Fruit fly (Drosophila melanogaster) whole organism, adult: Measurements from ENCODE around the gene tHMG2.
A peak's percentile ranks its signal among the peaks of the same experiment; 100 is the strongest.

Experiments
- CG11617 ChIP-seq: fragments of 200-800 bp; sonication (Bioruptor generic); optimal IDR thresholded peaks from 2 replicates; lab custom pipeline; 2017; ENCODE audit warnings: mild to moderate bottlenecking, missing biosample characterization, missing genetic modification reagents, missing genetic modification characterization
- CG12768 ChIP-seq: fragments of 200-800 bp; sonication (Bioruptor generic); optimal IDR thresholded peaks from 2 replicates; lab custom pipeline; 2017; ENCODE audit warnings: missing biosample characterization, missing genetic modification characterization, mild to moderate bottlenecking, moderate library complexity, missing genetic modification reagents
- CG14711 ChIP-seq: fragments of 200-800 bp; sonication (Bioruptor generic); optimal IDR thresholded peaks from 2 replicates; lab custom pipeline; 2018; ENCODE audit warnings: missing biosample characterization, mild to moderate bottlenecking, missing genetic modification characterization, moderate library complexity
- CG1620 ChIP-seq: fragments of 200-800 bp; sonication (Bioruptor generic); optimal IDR thresholded peaks from 2 replicates; lab custom pipeline; 2016; ENCODE audit warnings: missing biosample characterization, missing genetic modification characterization
- CG33017 ChIP-seq: fragments of 200-800 bp; sonication (Bioruptor generic); optimal IDR thresholded peaks from 2 replicates; lab custom pipeline; 2018; ENCODE audit warnings: missing biosample characterization, mild to moderate bottlenecking, missing genetic modification characterization, moderate library complexity
- CG5204 ChIP-seq: fragments of 200-800 bp; sonication (Bioruptor generic); optimal IDR thresholded peaks from 2 replicates; lab custom pipeline; 2016; ENCODE audit warnings: missing biosample characterization, missing genetic modification characterization
- CG7045 ChIP-seq: fragments of 200-800 bp; sonication (Bioruptor generic); optimal IDR thresholded peaks from 2 replicates; lab custom pipeline; 2017; ENCODE audit warnings: missing biosample characterization, mild to moderate bottlenecking, missing genetic modification characterization
- CG7101 ChIP-seq: fragments of 200-800 bp; sonication (Bioruptor generic); optimal IDR thresholded peaks from 2 replicates; lab custom pipeline; 2018; ENCODE audit warnings: missing biosample characterization, mild to moderate bottlenecking, missing genetic modification characterization, moderate library complexity
- Clk ChIP-seq: fragments of 200-800 bp; sonication (Bioruptor generic); optimal IDR thresholded peaks from 2 replicates; lab custom pipeline; 2017; ENCODE audit warnings: missing biosample characterization, missing genetic modification characterization
- Crg-1 ChIP-seq: fragments of 200-800 bp; sonication (Bioruptor generic); optimal IDR thresholded peaks from 2 replicates; lab custom pipeline; 2016; ENCODE audit warnings: missing biosample characterization, missing genetic modification characterization
- Hr96 ChIP-seq: fragments of 200-800 bp; sonication (Bioruptor generic); optimal IDR thresholded peaks from 2 replicates; lab custom pipeline; 2016; ENCODE audit warnings: missing biosample characterization, missing genetic modification characterization
- Mnt ChIP-seq: fragments of 200-800 bp; sonication (Bioruptor generic); optimal IDR thresholded peaks from 2 replicates; lab custom pipeline; 2016; ENCODE audit warnings: missing biosample characterization, mild to moderate bottlenecking, missing genetic modification characterization
- bab1 ChIP-seq: fragments of 200-800 bp; sonication (Bioruptor generic); optimal IDR thresholded peaks from 3 replicates; lab custom pipeline; 2019; ENCODE audit warnings: missing biosample characterization, mild to moderate bottlenecking, missing genetic modification characterization, moderate library complexity
- cic ChIP-seq: fragments of 200-800 bp; sonication (Bioruptor generic); optimal IDR thresholded peaks from 2 replicates; lab custom pipeline; 2017; ENCODE audit warnings: missing biosample characterization, mild to moderate bottlenecking, missing genetic modification characterization, moderate library complexity
- cnc ChIP-seq, 2 experiments: fragments of >200 bp; optimal IDR thresholded peaks; 2 replicates each; lab custom pipeline; 2017
- kay ChIP-seq: fragments of 200-800 bp; sonication (Bioruptor generic); peaks from one replicate; lab custom pipeline; 2016; ENCODE audit warnings: missing biosample characterization, missing genetic modification characterization, borderline replicate concordance
- ovo ChIP-seq: fragments of 200-800 bp; sonication (Bioruptor generic); optimal IDR thresholded peaks from 2 replicates; lab custom pipeline; 2016; ENCODE audit warnings: missing biosample characterization, missing genetic modification characterization
- pad ChIP-seq: fragments of 200-800 bp; sonication (Bioruptor generic); optimal IDR thresholded peaks from 3 replicates; lab custom pipeline; 2017; ENCODE audit warnings: missing biosample characterization, missing genetic modification characterization, mild to moderate bottlenecking, moderate library complexity, missing genetic modification reagents
- tj ChIP-seq: fragments of 200-800 bp; sonication (Bioruptor generic); optimal IDR thresholded peaks from 3 replicates; lab custom pipeline; 2017; ENCODE audit warnings: missing biosample characterization, mild to moderate bottlenecking, missing genetic modification characterization, moderate library complexity
- toe ChIP-seq: fragments of 200-800 bp; sonication (Bioruptor generic); optimal IDR thresholded peaks from 2 replicates; lab custom pipeline; 2016; ENCODE audit warnings: missing biosample characterization, missing genetic modification characterization

The tHMG2 gene

DNA sequence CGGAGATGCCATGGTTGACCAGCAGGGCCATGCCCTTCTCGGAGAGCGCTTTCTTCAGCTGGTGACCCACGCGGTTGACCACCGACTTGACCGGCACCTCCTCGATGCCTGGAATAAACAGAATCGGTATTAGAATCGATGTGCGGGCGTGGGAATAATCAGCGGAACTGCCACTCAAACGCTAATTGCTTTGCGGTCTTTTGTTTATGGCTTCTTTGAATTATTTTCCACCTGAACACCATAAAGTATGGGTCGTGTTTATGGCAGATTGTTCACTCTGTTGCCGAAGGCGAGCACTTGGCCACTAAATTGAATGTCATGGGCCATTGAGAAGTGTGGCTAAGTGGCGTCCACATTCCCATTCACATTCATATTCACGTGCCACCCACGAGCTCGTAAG, 29.3 kb downstream of the tHMG2 start:
- no peak for TF ChIP-seq cic (GFP tag; lab: Kevin White, UChicago)
- no peak for TF ChIP-seq CG7045
- no peak for TF ChIP-seq Clk (GFP tag; lab: Kevin White, UChicago)
- TF ChIP-seq CG14711 (tag; lab: Kevin White, UChicago), result no peak
- no peak for TF ChIP-seq CG1620 (GFP tag; lab: Kevin White, UChicago)
- TF ChIP-seq Mnt, result no peak
- TF ChIP-seq pad (GFP tag; lab: Kevin White, UChicago), result no peak
- TF ChIP-seq bab1, result no peak
- TF ChIP-seq CG33017 (tag; lab: Kevin White, UChicago), result no peak

DNA sequence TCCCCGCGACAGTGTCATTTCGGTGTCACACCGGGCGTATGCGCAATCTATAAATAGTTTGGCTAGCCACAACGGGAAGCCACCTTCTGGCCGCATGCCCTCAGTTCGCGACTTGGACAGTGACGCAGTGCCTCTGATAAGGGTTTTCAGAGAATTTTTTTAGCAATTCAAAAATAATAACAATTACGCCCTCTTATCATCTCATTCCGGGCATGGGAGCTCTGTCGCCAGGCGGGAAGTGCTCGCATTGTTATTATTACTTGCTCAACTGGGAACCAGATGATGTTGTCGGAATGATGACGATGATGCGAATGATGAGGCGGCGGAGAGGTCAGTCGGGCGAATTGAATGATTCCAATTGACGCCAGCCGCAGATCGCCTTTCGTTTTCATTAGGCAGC, 30.1 kb downstream of the tHMG2 start:
- TF ChIP-seq cic (GFP tag; lab: Kevin White, UChicago), result peak; percentile 23
- peak; percentile 35 for TF ChIP-seq CG5204 (GFP tag; lab: Kevin White, UChicago)
- TF ChIP-seq Hr96 (GFP tag; lab: Kevin White, UChicago), result no peak

DNA sequence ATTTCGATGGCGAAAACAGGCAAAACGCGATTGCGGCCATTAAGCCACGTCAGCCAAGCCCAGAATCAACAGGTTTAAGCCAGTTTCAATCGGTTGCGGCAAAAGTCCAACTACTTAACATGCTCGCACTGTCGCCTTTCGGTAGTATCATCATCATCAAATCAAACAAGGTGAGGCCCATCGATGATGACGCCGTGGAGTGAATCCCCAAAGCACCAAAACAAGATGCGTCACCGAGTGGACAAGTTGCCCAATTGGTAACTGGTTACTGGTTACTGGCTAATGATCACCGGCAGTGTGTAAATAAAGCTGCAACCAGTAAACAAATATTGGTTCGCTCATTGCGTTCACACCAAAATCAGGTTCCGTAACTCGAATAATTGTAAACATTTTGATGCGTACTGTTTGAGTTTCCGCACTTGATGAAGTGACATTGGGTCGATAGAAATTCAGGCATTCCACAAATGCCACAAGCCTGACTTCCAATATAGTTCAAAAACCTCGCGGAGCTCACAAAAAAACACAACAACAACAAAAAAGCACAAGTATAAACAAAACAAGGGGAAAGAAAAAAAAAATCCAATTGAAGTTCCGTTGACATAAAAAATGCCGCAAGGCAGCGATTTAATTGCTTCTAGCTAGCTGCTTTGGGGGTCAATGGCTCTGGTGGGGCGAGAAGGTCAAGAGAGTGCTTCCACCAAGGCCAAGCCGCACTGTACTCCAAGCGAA, 31.8 kb downstream of the tHMG2 start:
- TF ChIP-seq Clk (GFP tag; lab: Kevin White, UChicago), result no peak
- peak; percentile 13 for TF ChIP-seq ovo

DNA sequence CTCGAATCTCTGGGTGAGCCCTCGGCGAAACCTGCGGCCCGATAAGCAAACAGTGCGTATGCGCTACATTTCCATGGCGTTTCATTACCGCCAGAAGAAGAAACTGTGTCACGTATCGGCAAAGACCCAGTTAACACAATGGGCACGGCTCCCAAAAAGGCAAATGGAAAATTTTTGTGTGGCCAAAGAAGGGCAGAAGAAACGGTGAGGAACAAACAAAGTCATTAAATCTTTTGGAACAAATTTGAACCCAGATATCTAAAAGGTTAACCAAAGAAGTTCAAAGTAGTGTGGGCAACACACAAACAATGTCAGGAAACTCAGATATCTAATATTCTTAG, 32.3 kb downstream of the tHMG2 start:
- TF ChIP-seq CG5204 (GFP tag; lab: Kevin White, UChicago) (no peak), cic (GFP tag; lab: Kevin White, UChicago) (no peak), toe (GFP tag; lab: Kevin White, UChicago) (no peak), CG12768 (GFP tag; lab: Kevin White, UChicago) (no peak), tj (GFP tag; lab: Kevin White, UChicago) (no peak), CG14711 (tag; lab: Kevin White, UChicago) (no peak), pad (GFP tag; lab: Kevin White, UChicago) (no peak), CG7045 (no peak), CG7101 (tag; lab: Kevin White, UChicago) (no peak), Crg-1 (no peak), Hr96 (GFP tag; lab: Kevin White, UChicago) (no peak), CG11617 (GFP tag; lab: Kevin White, UChicago) (no peak), bab1 (no peak), kay (GFP tag; lab: Kevin White, UChicago) (no peak), Mnt (no peak)

DNA sequence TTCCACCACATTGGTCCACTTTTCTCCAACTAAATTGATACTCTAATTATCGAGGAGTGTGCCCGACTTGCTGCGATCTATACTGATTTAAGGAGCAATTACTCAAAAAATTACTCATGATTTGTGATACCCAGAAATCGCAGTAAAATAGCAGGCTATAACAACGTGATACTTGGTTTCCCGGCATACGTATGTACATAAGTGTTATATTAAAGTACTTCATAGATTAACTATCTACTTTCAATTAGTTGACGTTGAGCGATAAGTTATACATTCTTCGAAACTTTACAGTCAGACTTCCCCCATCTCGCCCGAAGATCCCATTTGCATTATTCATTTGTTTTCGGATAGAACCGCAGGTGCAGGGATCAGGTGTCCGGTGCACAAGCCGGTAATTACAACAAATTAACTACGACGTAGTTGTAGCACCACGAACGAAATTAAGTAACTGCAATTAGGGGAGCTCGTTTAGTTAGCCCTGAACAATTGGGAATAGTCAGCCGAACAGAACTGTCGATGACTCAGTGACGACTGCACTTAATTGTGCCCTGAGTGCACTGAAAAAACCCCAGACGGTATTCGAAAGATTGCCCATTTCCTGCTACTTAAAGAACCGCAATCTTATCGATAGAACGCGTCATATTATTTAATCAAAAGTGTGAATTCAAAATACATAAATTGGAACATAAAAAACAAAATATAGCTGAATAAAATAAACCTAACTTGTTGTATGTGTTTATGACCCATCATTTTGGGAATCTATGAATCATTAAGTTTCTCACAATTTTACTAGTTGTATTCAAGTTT, 33.0 kb downstream of the tHMG2 start:
- peak; percentile 92 for TF ChIP-seq kay (GFP tag; lab: Kevin White, UChicago)
- TF ChIP-seq CG33017 (tag; lab: Kevin White, UChicago), result no peak
- TF ChIP-seq CG7101 (tag; lab: Kevin White, UChicago), result no peak
- TF ChIP-seq Clk (GFP tag; lab: Kevin White, UChicago), result no peak
- no peak for TF ChIP-seq ovo
- TF ChIP-seq Crg-1, result no peak
- TF ChIP-seq CG1620 (GFP tag; lab: Kevin White, UChicago), result no peak
- TF ChIP-seq CG14711 (tag; lab: Kevin White, UChicago), result no peak
- no peak for TF ChIP-seq bab1
- TF ChIP-seq cic (GFP tag; lab: Kevin White, UChicago), result peak; percentile 62
- no peak for TF ChIP-seq tj (GFP tag; lab: Kevin White, UChicago)
- peak; percentile 33 for TF ChIP-seq CG5204 (GFP tag; lab: Kevin White, UChicago)
- no peak for TF ChIP-seq Mnt
- no peak for TF ChIP-seq Hr96 (GFP tag; lab: Kevin White, UChicago)
- TF ChIP-seq pad (GFP tag; lab: Kevin White, UChicago), result no peak
- TF ChIP-seq toe (GFP tag; lab: Kevin White, UChicago), result no peak
- TF ChIP-seq cnc (optimal IDR thresholded peaks at IDR 0.05; lab: Kevin White, UChicago), result no peak
- peak; percentile 22 for TF ChIP-seq CG12768 (GFP tag; lab: Kevin White, UChicago)
- TF ChIP-seq CG7045, result no peak
- peak; percentile 5 for TF ChIP-seq CG11617 (GFP tag; lab: Kevin White, UChicago)

DNA sequence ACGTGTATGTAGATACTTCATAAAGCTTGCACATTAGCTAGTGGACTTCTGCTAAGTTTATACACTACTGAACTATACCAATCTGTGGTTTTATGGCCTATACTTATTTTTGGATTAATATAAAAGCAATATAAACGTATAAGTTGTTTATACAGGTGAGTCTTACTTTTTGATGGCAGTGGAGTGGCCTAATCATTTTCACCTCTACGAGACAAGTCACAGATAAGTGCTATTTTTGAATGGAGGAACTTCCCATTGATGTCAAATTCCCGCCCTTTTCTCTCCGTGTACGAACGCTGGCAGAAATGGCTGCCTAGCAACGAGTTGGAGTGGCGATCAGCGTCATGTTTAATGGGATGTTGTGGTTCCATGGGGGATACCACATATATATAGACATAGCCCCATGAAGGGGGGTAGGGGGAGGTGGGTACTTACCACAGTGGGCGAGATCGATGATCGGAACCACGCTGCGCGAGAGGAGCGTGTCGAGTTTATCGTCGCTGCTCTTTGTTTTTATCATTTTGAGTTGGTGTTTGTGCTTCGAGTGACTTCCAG, 33.7 kb downstream of the tHMG2 start:
- no peak for TF ChIP-seq pad (GFP tag; lab: Kevin White, UChicago)
- peak; percentile 2 for TF ChIP-seq CG33017 (tag; lab: Kevin White, UChicago)
- no peak for TF ChIP-seq ovo

DNA sequence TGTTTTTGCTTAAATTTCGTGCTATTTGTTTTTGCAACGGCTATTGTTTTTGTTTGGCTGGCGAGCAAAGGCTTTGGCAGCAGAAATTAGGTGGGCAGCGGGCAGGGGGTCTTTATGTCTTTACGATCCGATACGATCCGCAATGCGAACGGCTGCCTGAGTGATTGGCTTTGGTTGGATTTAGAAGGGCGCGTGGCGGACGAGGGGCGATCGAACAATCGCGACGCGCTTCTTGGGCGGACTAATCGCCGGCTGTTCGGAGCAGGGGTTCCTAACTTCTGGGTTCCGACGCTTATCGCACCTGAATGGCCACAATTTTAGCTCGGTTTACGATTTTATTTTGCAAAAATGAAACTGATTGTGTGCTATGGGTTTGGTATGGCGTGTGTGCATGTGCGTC, 34.4 kb downstream of the tHMG2 start:
- TF ChIP-seq Hr96 (GFP tag; lab: Kevin White, UChicago) (no peak), cic (GFP tag; lab: Kevin White, UChicago) (peak; percentile 61), cnc (optimal IDR thresholded peaks at IDR 0.05; lab: Kevin White, UChicago) (no peak), CG5204 (GFP tag; lab: Kevin White, UChicago) (no peak), tj (GFP tag; lab: Kevin White, UChicago) (peak; percentile 86), toe (GFP tag; lab: Kevin White, UChicago) (peak; percentile 29), Mnt (peak; percentile 28)
